Worm (Caenorhabditis elegans): ENCODE data around the gene F29A7.6.

Gene F29A7.6

DNA sequence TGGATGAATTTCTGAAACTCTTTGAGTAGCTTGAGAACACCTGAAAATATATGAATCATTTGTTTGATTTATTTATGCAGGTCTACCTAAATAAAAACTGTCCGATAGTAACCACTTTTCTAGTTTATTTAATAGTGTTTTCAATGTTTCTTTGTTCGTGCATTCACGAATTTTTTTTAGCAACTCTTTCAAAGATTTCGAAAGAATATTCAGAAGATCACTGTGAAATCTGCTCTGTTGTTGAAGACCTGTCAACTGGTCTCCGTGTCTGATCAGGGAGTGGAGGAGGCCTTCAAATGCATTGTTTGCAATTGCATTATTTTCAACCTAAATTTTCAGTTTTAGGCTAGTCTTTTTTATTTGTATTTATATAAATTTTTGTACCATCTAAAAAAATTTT is 42.5 kb downstream of the F29A7.6 start, which contains the start of gene T05A8.1:
TSS of gene T05A8.1 (minus strand) at position 101 of the 400 bp plus-strand sequence.
- TF ChIP-seq syd-9 (tag; optimal IDR thresholded peaks at IDR 0.05), result no peak
- TF ChIP-seq pax-1 (tag; optimal IDR thresholded peaks at IDR 0.05), result no peak
- TF ChIP-seq nfya-1 (tag; optimal IDR thresholded peaks at IDR 0.05), result no peak
- no peak for TF ChIP-seq C08G9.2 (tag; optimal IDR thresholded peaks at IDR 0.05)
- TF ChIP-seq Y22D7AL.16 (tag; optimal IDR thresholded peaks at IDR 0.05), result no peak
- no peak for TF ChIP-seq F13H6.1 (tag; optimal IDR thresholded peaks at IDR 0.05)

- TF ChIP-seq ttx-3 (tag; optimal IDR thresholded peaks at IDR 0.05) (no peak), ceh-6 (GFP tag; optimal IDR thresholded peaks at IDR 0.05) (no peak), lim-6 (tag; optimal IDR thresholded peaks at IDR 0.05) (no peak), odd-2 (tag; optimal IDR thresholded peaks at IDR 0.05) (no peak), ceh-45 (GFP tag; IDR thresholded peaks at IDR 0.05) (no peak), tbx-7 (tag; optimal IDR thresholded peaks at IDR 0.05) (no peak), lin-11 (tag; optimal IDR thresholded peaks at IDR 0.05) (no peak), syd-9 (tag; optimal IDR thresholded peaks at IDR 0.05) (no peak), unc-3 (GFP tag; conservative IDR thresholded peaks at IDR 0.05) (no peak), unc-3 (tag; optimal IDR thresholded peaks at IDR 0.05) (no peak), ceh-9 (tag; optimal IDR thresholded peaks at IDR 0.05) (no peak), fkh-6 (tag; optimal IDR thresholded peaks at IDR 0.05) (no peak), unc-55 (GFP tag; optimal IDR thresholded peaks at IDR 0.05) (no peak), eyg-1 (tag; optimal IDR thresholded peaks at IDR 0.05) (no peak), ceh-30 (tag; optimal IDR thresholded peaks at IDR 0.05) (no peak), ama-1 (optimal IDR thresholded peaks at IDR 0.05) (no peak), hlh-6 (tag; optimal IDR thresholded peaks at IDR 0.05) (no peak), pat-9 (tag; optimal IDR thresholded peaks at IDR 0.05) (no peak), fkh-10 (GFP tag; optimal IDR thresholded peaks at IDR 0.05) (no peak), pax-1 (tag; optimal IDR thresholded peaks at IDR 0.05) (no peak), dve-1 (tag; optimal IDR thresholded peaks at IDR 0.05) (no peak)
These were observed 44.5 kb downstream of the F29A7.6 start, which contains the start of gene Y47G7B.2 for ce11 chrII:2707872-2708271. Gene Y47G7B.2, minus strand, starts transcription at chrII:2708014.

ce11 chrII:2705200-2705599 is 47.2 kb downstream of the F29A7.6 start, which contains the start of gene srh-128:
Gene srh-128, minus strand, starts transcription at chrII:2705300.
- TF ChIP-seq ceh-19 (GFP tag; optimal IDR thresholded peaks at IDR 0.05) (no peak), unc-55 (GFP tag; optimal IDR thresholded peaks at IDR 0.05) (no peak), unc-3 (GFP tag; conservative IDR thresholded peaks at IDR 0.05) (no peak), unc-3 (tag; optimal IDR thresholded peaks at IDR 0.05) (no peak), C38D4.7 (GFP tag; optimal IDR thresholded peaks at IDR 0.05) (no peak)

DNA sequence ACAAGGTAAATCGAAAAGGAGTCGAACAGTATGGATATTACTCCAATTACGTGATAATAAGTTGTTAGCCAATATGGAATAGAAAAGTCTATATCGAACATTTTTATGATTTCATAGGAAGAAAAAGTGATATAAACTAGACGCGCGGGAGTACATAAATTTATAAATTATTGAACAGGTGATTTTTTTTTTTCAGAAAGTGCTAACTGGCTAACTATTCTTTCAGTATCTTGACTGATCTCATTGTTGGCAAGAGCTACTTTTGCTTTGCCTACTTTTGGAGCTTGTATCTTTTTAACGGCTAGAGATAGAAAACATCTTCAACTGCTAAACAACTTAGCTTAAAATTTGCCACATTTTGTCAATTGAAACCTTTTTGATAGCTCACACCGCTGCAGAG is 49.7 kb downstream of the F29A7.6 start, which contains the start of gene sri-60:
TSS of gene sri-60 (minus strand) at position 101 of the 400 bp plus-strand sequence.
- no peak for TF ChIP-seq dve-1 (tag; optimal IDR thresholded peaks at IDR 0.05)
- no peak for TF ChIP-seq unc-3 (GFP tag; conservative IDR thresholded peaks at IDR 0.05)
- no peak for TF ChIP-seq unc-3 (tag; optimal IDR thresholded peaks at IDR 0.05)
- TF ChIP-seq hlh-30 (tag; optimal IDR thresholded peaks at IDR 0.05; ENCODE audit: insufficient read depth), result no peak
- TF ChIP-seq sox-4 (tag; optimal IDR thresholded peaks at IDR 0.05), result no peak
- TF ChIP-seq lim-6 (tag; optimal IDR thresholded peaks at IDR 0.05), result no peak
- no peak for TF ChIP-seq elt-2 (tag; optimal IDR thresholded peaks at IDR 0.05)
- no peak for TF ChIP-seq pax-1 (tag; optimal IDR thresholded peaks at IDR 0.05)
- no peak for TF ChIP-seq ceh-9 (tag; optimal IDR thresholded peaks at IDR 0.05)
- no peak for TF ChIP-seq ceh-14 (tag; optimal IDR thresholded peaks at IDR 0.05)
- no peak for TF ChIP-seq ceh-31 (tag; optimal IDR thresholded peaks at IDR 0.05)
- no peak for TF ChIP-seq elt-4 (tag; optimal IDR thresholded peaks at IDR 0.05)
- no peak for TF ChIP-seq hlh-13 (GFP tag; optimal IDR thresholded peaks at IDR 0.05)
- TF ChIP-seq mec-3 (tag; optimal IDR thresholded peaks at IDR 0.05; ENCODE audit: borderline replicate concordance), result no peak
- TF ChIP-seq hlh-6 (tag; optimal IDR thresholded peaks at IDR 0.05), result no peak
- no peak for TF ChIP-seq nfya-1 (tag; optimal IDR thresholded peaks at IDR 0.05)
- TF ChIP-seq npax-4 (tag; optimal IDR thresholded peaks at IDR 0.05), result no peak
- no peak for TF ChIP-seq fkh-10 (GFP tag; optimal IDR thresholded peaks at IDR 0.05)
- no peak for TF ChIP-seq gmeb-2 (tag; optimal IDR thresholded peaks at IDR 0.05)
- no peak for TF ChIP-seq Y22D7AL.16 (tag; optimal IDR thresholded peaks at IDR 0.05)
- TF ChIP-seq ceh-45 (GFP tag; IDR thresholded peaks at IDR 0.05), result no peak
